Worm (Caenorhabditis elegans) whole organism, mixed stage, embryonic: ENCODE measurements around the gene F18F11.4.

Source experiments
- ceh-83 ChIP-seq: fragments of 200-800 bp; sonication (Bioruptor generic); optimal IDR thresholded peaks from 2 replicates; lab custom pipeline; 2018; ENCODE audit warnings: mild to moderate bottlenecking, missing genetic modification characterization, missing compliant biosample characterization
- elt-3 ChIP-seq: fragments of 150-350 bp; optimal IDR thresholded peaks from 2 replicates; lab custom pipeline; 2014; ENCODE audit warnings: missing biosample characterization, missing genetic modification characterization
- lsy-2 ChIP-seq: fragments of 150-350 bp; optimal IDR thresholded peaks from 2 replicates; lab custom pipeline; 2014; ENCODE audit warnings: missing biosample characterization, missing genetic modification characterization
- nhr-237 ChIP-seq: fragments of 150-350 bp; optimal IDR thresholded peaks from 2 replicates; lab custom pipeline; 2014; ENCODE audit warnings: missing biosample characterization, missing genetic modification characterization
- nhr-76 ChIP-seq: sonication (generic microtip); optimal IDR thresholded peaks from 2 replicates; lab custom pipeline; 2017; ENCODE audit warnings: missing biosample characterization, missing genetic modification characterization
- pha-4 ChIP-seq: fragments of 150-350 bp; optimal IDR thresholded peaks from 2 replicates; lab custom pipeline; 2018; ENCODE audit warnings: missing biosample characterization, missing genetic modification reagents, missing genetic modification characterization
- snpc-4 ChIP-seq: fragments of 150-350 bp; optimal IDR thresholded peaks from 2 replicates; lab custom pipeline; 2014; ENCODE audit warnings: missing biosample characterization, missing genetic modification characterization
- sptf-1 ChIP-seq: sonication (generic microtip); optimal IDR thresholded peaks from 2 replicates; lab custom pipeline; 2017; ENCODE audit warnings: mild to moderate bottlenecking, missing genetic modification characterization, moderate library complexity, missing compliant biosample characterization
- unc-120 ChIP-seq: sonication (generic microtip); optimal IDR thresholded peaks from 2 replicates; lab custom pipeline; 2017; ENCODE audit warnings: missing genetic modification characterization, missing compliant biosample characterization; ENCODE audit not compliant: poor library complexity, severe bottlenecking
- unc-39 ChIP-seq: fragments of 150-350 bp; optimal IDR thresholded peaks from 2 replicates; lab custom pipeline; 2014; ENCODE audit warnings: missing biosample characterization, missing genetic modification characterization

DNA sequence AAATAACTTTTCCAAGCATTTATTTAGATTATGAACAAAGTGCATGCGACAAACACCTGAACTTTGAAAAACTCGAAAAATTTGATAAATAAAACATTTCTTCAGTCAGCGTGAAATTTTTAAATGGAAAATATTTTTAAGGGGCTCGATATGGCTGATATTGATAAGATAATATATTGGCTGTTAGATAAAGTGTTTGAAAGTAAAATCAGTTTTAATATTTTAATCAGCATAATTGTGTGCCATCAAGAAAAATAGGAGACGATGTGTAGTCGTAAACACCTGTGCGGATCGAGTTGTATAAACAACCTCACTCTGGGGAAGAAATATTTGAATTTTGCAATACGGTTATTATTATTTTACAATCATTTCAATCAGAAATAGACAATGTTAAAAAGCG lies 11.0 kb upstream of the F18F11.4 start:
- TF ChIP-seq ceh-83 (GFP tag; lab: Kevin White, UChicago) (no peak), elt-3 (no peak), nhr-237 (tag; lab: Kevin White, UChicago) (no peak), snpc-4 (no peak), unc-120 (no peak), nhr-76 (tag; lab: Kevin White, UChicago) (no peak), sptf-1 (tag; lab: Kevin White, UChicago) (no peak), unc-39 (tag; lab: Kevin White, UChicago) (no peak), pha-4 (tag; lab: Kevin White, UChicago) (no peak), lsy-2 (tag; lab: Kevin White, UChicago) (no peak)
